Worm (Caenorhabditis elegans) whole organism, early embryonic: ENCODE results near the gene F45G2.8.

Experiments used
- aly-1 ChIP-seq: sonication (generic microtip); optimal IDR thresholded peaks from 2 replicates; lab custom pipeline; 2016; ENCODE audit warnings: missing genetic modification characterization, missing compliant biosample characterization
- ama-1 ChIP-seq: fragments of 150-350 bp; optimal IDR thresholded peaks from 2 replicates; lab custom pipeline; 2014
- ets-7 ChIP-seq: sonication (generic microtip); optimal IDR thresholded peaks from 2 replicates; lab custom pipeline; 2016; ENCODE audit warnings: missing genotype, missing genetic modification characterization, missing compliant biosample characterization
- hmbx-1 ChIP-seq: sonication (generic microtip); optimal IDR thresholded peaks from 2 replicates; lab custom pipeline; 2016; ENCODE audit warnings: mild to moderate bottlenecking, missing genetic modification characterization, missing compliant biosample characterization
- hmg-4 ChIP-seq: fragments of 200-800 bp; sonication (Bioruptor generic); optimal IDR thresholded peaks from 2 replicates; lab custom pipeline; 2018; ENCODE audit warnings: mild to moderate bottlenecking, missing genetic modification characterization, missing compliant biosample characterization
- scrt-1 ChIP-seq: fragments of 200-800 bp; sonication (Bioruptor generic); IDR thresholded peaks from 2 replicates; pipeline ENCODE4 v1.3.6; 2022; ENCODE audit warnings: missing genetic modification characterization, missing compliant biosample characterization
- tbx-11 ChIP-seq: fragments of 200-800 bp; sonication (Bioruptor generic); IDR thresholded peaks from 2 replicates; pipeline ENCODE4 v1.3.6; 2022; ENCODE audit warnings: missing genetic modification characterization, missing compliant biosample characterization
- tra-4 ChIP-seq: sonication (generic microtip); optimal IDR thresholded peaks from 2 replicates; lab custom pipeline; 2017; ENCODE audit warnings: missing genetic modification characterization, missing compliant biosample characterization

DNA sequence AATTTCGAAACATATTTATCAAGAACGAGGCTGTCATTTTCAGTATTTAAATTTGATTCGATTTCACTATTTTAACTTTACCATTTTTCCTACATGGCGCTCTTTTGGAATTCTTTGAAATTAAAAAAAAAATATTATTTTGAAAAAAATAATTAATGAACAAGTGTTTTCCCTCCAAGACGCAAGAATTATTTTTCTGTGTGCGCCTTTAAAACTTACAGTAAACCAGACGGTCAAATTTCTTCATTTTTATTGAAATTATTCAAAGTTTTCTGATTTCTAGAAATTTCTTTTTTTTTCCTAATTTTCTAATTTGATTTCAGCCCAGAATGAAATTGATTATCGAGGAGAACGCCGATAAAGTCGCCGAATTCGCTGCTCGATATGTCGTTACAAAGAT lies 46.4 kb downstream of the F45G2.8 start, which contains the start of gene T03F6.3:
- TF ChIP-seq ama-1 (lab: Kevin White, UChicago) (no peak), tra-4 (tag; lab: Kevin White, UChicago) (no peak), scrt-1 (no peak), hmbx-1 (no peak), hmg-4 (GFP tag; lab: Kevin White, UChicago) (no peak), tbx-11 (no peak), ets-7 (no peak), aly-1 (tag; lab: Kevin White, UChicago) (no peak)
